Fruit fly (Drosophila melanogaster) whole organism, embryonic: ENCODE results near the gene CG44174.

ENCODE experiments used
- B-H2 ChIP-seq: fragments of 200-800 bp; sonication (Bioruptor generic); optimal IDR thresholded peaks from 2 replicates; lab custom pipeline; 2018; ENCODE audit warnings: missing biosample characterization, mild to moderate bottlenecking, missing genetic modification characterization
- BtbVII ChIP-seq: fragments of 200-800 bp; sonication (Bioruptor generic); optimal IDR thresholded peaks from 3 replicates; lab custom pipeline; 2017; ENCODE audit warnings: missing biosample characterization, mild to moderate bottlenecking, missing genetic modification characterization
- C15 ChIP-seq: fragments of 200-800 bp; sonication (Bioruptor generic); IDR thresholded peaks from 3 replicates; pipeline ENCODE4 v1.3.6; 2022; ENCODE audit warnings: missing biosample characterization, missing genetic modification characterization
- CG10979 ChIP-seq: fragments of 200-800 bp; sonication (Bioruptor generic); optimal IDR thresholded peaks from 2 replicates; lab custom pipeline; 2018; ENCODE audit warnings: missing biosample characterization, mild to moderate bottlenecking, missing genetic modification characterization, moderate library complexity
- CG12219 ChIP-seq: fragments of 200-800 bp; sonication (Bioruptor generic); optimal IDR thresholded peaks from 3 replicates; lab custom pipeline; 2018; ENCODE audit warnings: missing biosample characterization, mild to moderate bottlenecking, missing genetic modification characterization
- CG13624 ChIP-seq: fragments of 200-800 bp; sonication (Bioruptor generic); optimal IDR thresholded peaks from 2 replicates; lab custom pipeline; 2016; ENCODE audit warnings: missing biosample characterization, missing genetic modification characterization
- CG15479 ChIP-seq: fragments of 200-800 bp; sonication (Bioruptor generic); optimal IDR thresholded peaks from 3 replicates; lab custom pipeline; 2019; ENCODE audit warnings: missing biosample characterization, mild to moderate bottlenecking, missing genetic modification characterization, moderate library complexity
- CG18764 ChIP-seq: fragments of 200-800 bp; sonication (Bioruptor generic); optimal IDR thresholded peaks from 3 replicates; lab custom pipeline; 2016; ENCODE audit warnings: missing biosample characterization, missing genetic modification characterization
- CG2120 ChIP-seq: fragments of 200-800 bp; sonication (Bioruptor generic); optimal IDR thresholded peaks from 3 replicates; lab custom pipeline; 2016; ENCODE audit warnings: missing biosample characterization, missing genetic modification characterization
- CG2202 ChIP-seq: fragments of 200-800 bp; sonication (Bioruptor generic); optimal IDR thresholded peaks from 2 replicates; lab custom pipeline; 2018; ENCODE audit warnings: missing biosample characterization, mild to moderate bottlenecking, missing genetic modification characterization
- CG32767 ChIP-seq: fragments of 200-800 bp; sonication (Bioruptor generic); IDR thresholded peaks from 2 replicates; pipeline ENCODE4 v1.3.6; 2022; ENCODE audit warnings: missing biosample characterization, missing genetic modification characterization
- CG3847 ChIP-seq: fragments of 200-800 bp; sonication (Bioruptor generic); IDR thresholded peaks from 2 replicates; pipeline ENCODE4 v1.3.6; 2022; ENCODE audit warnings: missing biosample characterization, missing genetic modification characterization
- CG8359 ChIP-seq: fragments of 200-800 bp; sonication (Bioruptor generic); optimal IDR thresholded peaks from 2 replicates; lab custom pipeline; 2017; ENCODE audit warnings: missing biosample characterization, mild to moderate bottlenecking, missing genetic modification characterization, borderline replicate concordance
- CG8765 ChIP-seq: fragments of 200-800 bp; sonication (Bioruptor generic); IDR thresholded peaks from 2 replicates; pipeline ENCODE4 v1.3.6; 2022; ENCODE audit warnings: missing biosample characterization, missing genetic modification characterization
- Dbx ChIP-seq: fragments of 200-800 bp; sonication (Bioruptor generic); IDR thresholded peaks from 3 replicates; pipeline ENCODE4 v1.3.6; 2022; ENCODE audit warnings: missing biosample characterization, missing genetic modification characterization
- Dek ChIP-seq: fragments of 200-800 bp; sonication (Bioruptor generic); optimal IDR thresholded peaks from 3 replicates; lab custom pipeline; 2019; ENCODE audit warnings: missing biosample characterization, mild to moderate bottlenecking, missing genetic modification characterization, moderate library complexity
- Dfd ChIP-seq, 2 experiments: fragments of >200 bp; optimal IDR thresholded peaks; 2 replicates each; lab custom pipeline; 2017; ENCODE audit warnings: missing biosample characterization in 2 of 2, missing genetic modification characterization in 2 of 2
- Dip2 ChIP-seq: fragments of 200-800 bp; sonication (Bioruptor generic); IDR thresholded peaks from 2 replicates; pipeline ENCODE4 v1.3.6; 2022; ENCODE audit warnings: missing biosample characterization, missing genetic modification characterization
- H2.0 ChIP-seq: fragments of 200-800 bp; sonication (Bioruptor generic); IDR thresholded peaks from 2 replicates; pipeline ENCODE4 v1.3.6; 2022; ENCODE audit warnings: missing biosample characterization, missing genetic modification characterization
- HmgZ ChIP-seq: fragments of 200-800 bp; sonication (Bioruptor generic); optimal IDR thresholded peaks from 2 replicates; lab custom pipeline; 2018; ENCODE audit warnings: missing biosample characterization, mild to moderate bottlenecking, missing genetic modification characterization
- MBD-R2 ChIP-seq: fragments of 200-800 bp; sonication (Bioruptor generic); IDR thresholded peaks from 2 replicates; pipeline ENCODE4 v1.3.6; 2022; ENCODE audit warnings: missing biosample characterization, missing genetic modification characterization
- NC2α ChIP-seq: fragments of 200-800 bp; sonication (Bioruptor generic); optimal IDR thresholded peaks from 2 replicates; lab custom pipeline; 2016; ENCODE audit warnings: missing biosample characterization, missing genetic modification characterization
- Scr ChIP-seq: fragments of 200-800 bp; sonication (Bioruptor generic); IDR thresholded peaks from 2 replicates; pipeline ENCODE4 v1.3.6; 2022; ENCODE audit warnings: missing biosample characterization, missing genetic modification characterization; ENCODE audit not compliant: partially characterized antibody
- Spps ChIP-seq: fragments of 200-800 bp; sonication (Bioruptor generic); optimal IDR thresholded peaks from 2 replicates; lab custom pipeline; 2018; ENCODE audit warnings: missing biosample characterization, mild to moderate bottlenecking, missing genetic modification characterization
- Usf ChIP-seq: fragments of 200-800 bp; sonication (Bioruptor generic); optimal IDR thresholded peaks from 2 replicates; lab custom pipeline; 2017; ENCODE audit warnings: missing genotype, missing biosample characterization, missing genetic modification characterization
- Vsx1 ChIP-seq: fragments of 200-800 bp; sonication (Bioruptor generic); optimal IDR thresholded peaks from 2 replicates; lab custom pipeline; 2017; ENCODE audit warnings: missing biosample characterization, mild to moderate bottlenecking, missing genetic modification characterization, missing genetic modification reagents
- Xrp1 ChIP-seq: fragments of 200-800 bp; sonication (Bioruptor generic); IDR thresholded peaks from 2 replicates; pipeline ENCODE4 v1.3.6; 2022; ENCODE audit warnings: missing biosample characterization, missing genetic modification characterization
- ash1 ChIP-seq: fragments of 200-800 bp; sonication (Bioruptor generic); optimal IDR thresholded peaks from 2 replicates; lab custom pipeline; 2018; ENCODE audit warnings: missing biosample characterization, mild to moderate bottlenecking, missing genetic modification characterization
- crc ChIP-seq: fragments of 200-800 bp; sonication (Bioruptor generic); optimal IDR thresholded peaks from 2 replicates; lab custom pipeline; 2016; ENCODE audit warnings: missing biosample characterization, missing genetic modification characterization
- disco-r ChIP-seq: fragments of 200-800 bp; sonication (Bioruptor generic); optimal IDR thresholded peaks from 2 replicates; lab custom pipeline; 2016; ENCODE audit warnings: missing biosample characterization, missing genetic modification characterization
- dysf ChIP-seq: fragments of 200-800 bp; sonication (Bioruptor generic); IDR thresholded peaks from 3 replicates; pipeline ENCODE4 v1.3.6; 2022; ENCODE audit warnings: missing biosample characterization, missing genetic modification characterization
- ewg ChIP-seq: fragments of 200-800 bp; sonication (Bioruptor generic); optimal IDR thresholded peaks from 3 replicates; lab custom pipeline; 2017; ENCODE audit warnings: mild to moderate bottlenecking, missing biosample characterization, missing genetic modification reagents, missing genetic modification characterization
- fd96Cb ChIP-seq: fragments of 200-800 bp; sonication (Bioruptor generic); optimal IDR thresholded peaks from 2 replicates; lab custom pipeline; 2018; ENCODE audit warnings: missing biosample characterization, mild to moderate bottlenecking, missing genetic modification characterization, moderate library complexity
- insv ChIP-seq, 2 experiments: fragments of 200-800 bp; sonication (Bioruptor generic); optimal IDR thresholded peaks; 3 replicates each; lab custom pipeline; 2016 to 2018; ENCODE audit warnings: missing biosample characterization in 2 of 2, missing genetic modification characterization in 2 of 2
- inv ChIP-seq: fragments of 200-800 bp; sonication (Bioruptor generic); IDR thresholded peaks from 2 replicates; pipeline ENCODE4 v1.3.6; 2022; ENCODE audit warnings: missing biosample characterization, missing genetic modification characterization; ENCODE audit not compliant: partially characterized antibody
- kah ChIP-seq: fragments of 200-800 bp; sonication (Bioruptor generic); optimal IDR thresholded peaks from 2 replicates; lab custom pipeline; 2018; ENCODE audit warnings: missing biosample characterization, mild to moderate bottlenecking, missing genetic modification characterization
- kay ChIP-seq: fragments of 200-800 bp; sonication (Bioruptor generic); optimal IDR thresholded peaks from 2 replicates; lab custom pipeline; 2016; ENCODE audit warnings: missing biosample characterization, missing genetic modification characterization
- klu ChIP-seq: fragments of 200-800 bp; sonication (Bioruptor generic); IDR thresholded peaks from 2 replicates; pipeline ENCODE4 v1.3.6; 2022; ENCODE audit warnings: missing biosample characterization, missing genetic modification characterization
- maf-S ChIP-seq: fragments of 200-800 bp; sonication (Bioruptor generic); optimal IDR thresholded peaks from 2 replicates; lab custom pipeline; 2016; ENCODE audit warnings: missing biosample characterization, missing genetic modification characterization
- nerfin-2 ChIP-seq: fragments of 200-800 bp; sonication (Bioruptor generic); IDR thresholded peaks from 2 replicates; pipeline ENCODE4 v1.3.6; 2022; ENCODE audit warnings: missing biosample characterization, missing genetic modification characterization; ENCODE audit not compliant: partially characterized antibody
- pfk ChIP-seq: fragments of 200-800 bp; sonication (Bioruptor generic); optimal IDR thresholded peaks from 2 replicates; lab custom pipeline; 2018; ENCODE audit warnings: missing biosample characterization, mild to moderate bottlenecking, missing genetic modification characterization, moderate library complexity
- scrt ChIP-seq: fragments of 200-800 bp; sonication (Bioruptor generic); optimal IDR thresholded peaks from 2 replicates; lab custom pipeline; 2018; ENCODE audit warnings: missing biosample characterization, mild to moderate bottlenecking, missing genetic modification characterization, moderate library complexity
- sens-2 ChIP-seq: fragments of 200-800 bp; sonication (Bioruptor generic); IDR thresholded peaks from 2 replicates; pipeline ENCODE4 v1.3.6; 2022; ENCODE audit warnings: missing biosample characterization, missing genetic modification characterization
- sisA ChIP-seq: fragments of 200-800 bp; sonication (Bioruptor generic); IDR thresholded peaks from 2 replicates; pipeline ENCODE4 v1.3.6; 2022; ENCODE audit warnings: missing biosample characterization, missing genetic modification characterization
- slou ChIP-seq: fragments of 200-800 bp; sonication (Bioruptor generic); optimal IDR thresholded peaks from 3 replicates; lab custom pipeline; 2016; ENCODE audit warnings: missing biosample characterization, missing genetic modification characterization
- sna ChIP-seq: fragments of 200-800 bp; sonication (Bioruptor generic); IDR thresholded peaks from 2 replicates; pipeline ENCODE4 v1.3.6; 2022; ENCODE audit warnings: missing biosample characterization, missing genetic modification characterization; ENCODE audit not compliant: partially characterized antibody
- sqz ChIP-seq: fragments of 200-800 bp; sonication (Bioruptor generic); optimal IDR thresholded peaks from 3 replicates; lab custom pipeline; 2018; ENCODE audit warnings: missing biosample characterization, mild to moderate bottlenecking, missing genetic modification characterization
- ssp ChIP-seq: fragments of 200-800 bp; sonication (Bioruptor generic); IDR thresholded peaks from 2 replicates; pipeline ENCODE4 v1.3.6; 2022; ENCODE audit warnings: missing biosample characterization, missing genetic modification characterization
- unpg ChIP-seq: fragments of 200-800 bp; sonication (Bioruptor generic); optimal IDR thresholded peaks from 3 replicates; lab custom pipeline; 2018; ENCODE audit warnings: missing biosample characterization, mild to moderate bottlenecking, missing genetic modification characterization, moderate library complexity
- zfh1 ChIP-seq: fragments of 200-800 bp; sonication (Bioruptor generic); IDR thresholded peaks from 3 replicates; pipeline ENCODE4 v1.3.6; 2022; ENCODE audit warnings: missing biosample characterization, missing genetic modification characterization

CG44174 gene

dm6 chr3R:19343534-19344325, 46.2 kb upstream of the CG44174 start (continued):
- no peak for TF ChIP-seq MBD-R2
- TF ChIP-seq CG12219 = no peak
- TF ChIP-seq scrt (GFP tag; lab: Kevin White, UChicago) = no peak
- TF ChIP-seq Spps (tag; lab: Kevin White, UChicago) = no peak
- TF ChIP-seq inv (GFP tag; lab: Robert Waterston, UW) = no peak
- no peak for TF ChIP-seq Dfd (GFP tag; optimal IDR thresholded peaks at IDR 0.05; lab: Kevin White, UChicago)
- TF ChIP-seq Xrp1 (GFP tag; lab: Robert Waterston, UW) = peak; percentile 39; the same call in 1 of the 2 replicates
- TF ChIP-seq ash1 (GFP tag; lab: Kevin White, UChicago) = no peak
- no peak for TF ChIP-seq dysf
- TF ChIP-seq insv (GFP tag; optimal IDR thresholded peaks at IDR 0.05; lab: Kevin White, UChicago) = no peak
- no peak for TF ChIP-seq unpg (GFP tag; lab: Kevin White, UChicago)
- TF ChIP-seq CG2202 (tag; lab: Kevin White, UChicago) = no peak
- TF ChIP-seq NC2α = no peak
- no peak for TF ChIP-seq sens-2 (GFP tag; lab: Robert Waterston, UW)
- TF ChIP-seq Dek (tag; lab: Kevin White, UChicago) = no peak
- no peak for TF ChIP-seq kay (GFP tag; lab: Kevin White, UChicago)
- TF ChIP-seq sna (GFP tag; lab: Robert Waterston, UW) = no peak
- no peak for TF ChIP-seq CG8359 (GFP tag; lab: Kevin White, UChicago)
- no peak for TF ChIP-seq CG32767
- TF ChIP-seq CG2120 (GFP tag; lab: Kevin White, UChicago) = no peak
- no peak for TF ChIP-seq ssp (GFP tag; lab: Robert Waterston, UW)
- TF ChIP-seq disco-r (GFP tag; lab: Kevin White, UChicago) = no peak
- no peak for TF ChIP-seq C15 (GFP tag; lab: Robert Waterston, UW)
- TF ChIP-seq CG13624 = no peak
- TF ChIP-seq B-H2 = no peak
- no peak for TF ChIP-seq Dbx (GFP tag; lab: Robert Waterston, UW)
- no peak for TF ChIP-seq Usf
- no peak for TF ChIP-seq CG3847
- no peak for TF ChIP-seq Vsx1
- no peak for TF ChIP-seq maf-S (GFP tag; lab: Kevin White, UChicago)
- TF ChIP-seq kah (GFP tag; lab: Kevin White, UChicago) = no peak
- TF ChIP-seq Dip2 (GFP tag; lab: Robert Waterston, UW) = no peak
- TF ChIP-seq klu (GFP tag; lab: Robert Waterston, UW) = no peak
- TF ChIP-seq HmgZ (tag; lab: Kevin White, UChicago) = no peak
- no peak for TF ChIP-seq H2.0 (GFP tag; lab: Robert Waterston, UW)
- no peak for TF ChIP-seq pfk (GFP tag; lab: Kevin White, UChicago)
- TF ChIP-seq ewg (GFP tag; lab: Kevin White, UChicago) = no peak
- TF ChIP-seq zfh1 (GFP tag; lab: Robert Waterston, UW) = no peak
- TF ChIP-seq BtbVII = no peak
- TF ChIP-seq fd96Cb = no peak
- no peak for TF ChIP-seq sisA (GFP tag; lab: Robert Waterston, UW)
- TF ChIP-seq CG10979 (tag; lab: Kevin White, UChicago) = peak; percentile 49
- no peak for TF ChIP-seq slou (GFP tag; lab: Kevin White, UChicago)
- TF ChIP-seq CG15479 = no peak
- TF ChIP-seq crc (GFP tag; lab: Kevin White, UChicago) = no peak
- no peak for TF ChIP-seq CG18764
- no peak for TF ChIP-seq Scr (GFP tag; lab: Robert Waterston, UW)
- TF ChIP-seq nerfin-2 (GFP tag; lab: Robert Waterston, UW) = no peak
- TF ChIP-seq sqz (GFP tag; lab: Kevin White, UChicago) = no peak
- peak; percentile 65; the same call in 1 of the 2 replicates for TF ChIP-seq CG8765
